Fruit fly (Drosophila melanogaster) whole organism, embryonic: ENCODE measurements around the gene CG32170.

Source experiments
- ATbp ChIP-seq: fragments of 200-800 bp; sonication (Bioruptor generic); optimal IDR thresholded peaks from 2 replicates; lab custom pipeline; 2017; ENCODE audit warnings: missing biosample characterization, mild to moderate bottlenecking, missing genetic modification characterization, missing genetic modification reagents
- Atf-2 ChIP-seq: fragments of 200-800 bp; sonication (Bioruptor generic); optimal IDR thresholded peaks from 2 replicates; lab custom pipeline; 2016; ENCODE audit warnings: missing biosample characterization, missing genetic modification characterization
- B-H2 ChIP-seq: fragments of 200-800 bp; sonication (Bioruptor generic); optimal IDR thresholded peaks from 2 replicates; lab custom pipeline; 2018; ENCODE audit warnings: missing biosample characterization, mild to moderate bottlenecking, missing genetic modification characterization
- CG10565 ChIP-seq: fragments of 200-800 bp; sonication (Bioruptor generic); optimal IDR thresholded peaks from 3 replicates; lab custom pipeline; 2016; ENCODE audit warnings: missing biosample characterization, mild to moderate bottlenecking, missing genetic modification characterization
- CG11093 ChIP-seq: fragments of 200-800 bp; sonication (Bioruptor generic); IDR thresholded peaks from 3 replicates; pipeline ENCODE4 v1.3.6; 2022; ENCODE audit warnings: missing biosample characterization, missing genetic modification characterization
- CG12104 ChIP-seq: fragments of 200-800 bp; sonication (Bioruptor generic); optimal IDR thresholded peaks from 3 replicates; lab custom pipeline; 2016; ENCODE audit warnings: missing biosample characterization, missing genetic modification characterization
- CG12659 ChIP-seq: fragments of 200-800 bp; sonication (Bioruptor generic); optimal IDR thresholded peaks from 3 replicates; lab custom pipeline; 2017; ENCODE audit warnings: mild to moderate bottlenecking, missing biosample characterization, missing genetic modification reagents, missing genetic modification characterization
- CG12769 ChIP-seq: fragments of 200-800 bp; sonication (Bioruptor generic); optimal IDR thresholded peaks from 2 replicates; lab custom pipeline; 2019; ENCODE audit warnings: missing biosample characterization, mild to moderate bottlenecking, missing genetic modification characterization, moderate library complexity
- CG16779 ChIP-seq: fragments of 200-800 bp; sonication (Bioruptor generic); IDR thresholded peaks from 2 replicates; pipeline ENCODE4 v1.3.6; 2022; ENCODE audit warnings: missing biosample characterization, missing genetic modification characterization
- CG17612 ChIP-seq: fragments of 200-800 bp; sonication (Bioruptor generic); IDR thresholded peaks from 2 replicates; pipeline ENCODE4 v1.3.6; 2022; ENCODE audit warnings: missing biosample characterization, missing genetic modification characterization
- CG17912 ChIP-seq: fragments of 200-800 bp; sonication (Bioruptor generic); optimal IDR thresholded peaks from 2 replicates; lab custom pipeline; 2018; ENCODE audit warnings: missing biosample characterization, mild to moderate bottlenecking, missing genetic modification characterization
- CG18764 ChIP-seq: fragments of 200-800 bp; sonication (Bioruptor generic); optimal IDR thresholded peaks from 3 replicates; lab custom pipeline; 2016; ENCODE audit warnings: missing biosample characterization, missing genetic modification characterization
- CG2120 ChIP-seq: fragments of 200-800 bp; sonication (Bioruptor generic); optimal IDR thresholded peaks from 3 replicates; lab custom pipeline; 2016; ENCODE audit warnings: missing biosample characterization, missing genetic modification characterization
- CG2129 ChIP-seq: fragments of 200-800 bp; sonication (Bioruptor generic); IDR thresholded peaks from 2 replicates; pipeline ENCODE4 v1.3.6; 2022; ENCODE audit warnings: missing biosample characterization, missing genetic modification characterization; ENCODE audit not compliant: partially characterized antibody
- CG30020 ChIP-seq: fragments of 200-800 bp; optimal IDR thresholded peaks from 2 replicates; lab custom pipeline; 2019; ENCODE audit warnings: missing biosample characterization, mild to moderate bottlenecking, missing genetic modification characterization, moderate library complexity
- CG3995 ChIP-seq: fragments of 200-800 bp; sonication (Bioruptor generic); optimal IDR thresholded peaks from 3 replicates; lab custom pipeline; 2016; ENCODE audit warnings: missing biosample characterization, missing genetic modification characterization
- CG4730 ChIP-seq: fragments of 200-800 bp; sonication (Bioruptor generic); IDR thresholded peaks from 2 replicates; pipeline ENCODE4 v1.3.6; 2022; ENCODE audit warnings: missing biosample characterization, missing genetic modification characterization
- CG6175 ChIP-seq: fragments of 200-800 bp; sonication (Bioruptor generic); IDR thresholded peaks from 3 replicates; pipeline ENCODE4 v1.3.6; 2022; ENCODE audit warnings: missing biosample characterization, missing genetic modification characterization
- CG7372 ChIP-seq: fragments of 200-800 bp; sonication (Bioruptor generic); IDR thresholded peaks from 2 replicates; pipeline ENCODE4 v1.3.6; 2022; ENCODE audit warnings: missing biosample characterization, missing genetic modification characterization
- CG8765 ChIP-seq: fragments of 200-800 bp; sonication (Bioruptor generic); IDR thresholded peaks from 2 replicates; pipeline ENCODE4 v1.3.6; 2022; ENCODE audit warnings: missing biosample characterization, missing genetic modification characterization
- CG8944 ChIP-seq: fragments of 200-800 bp; sonication (Bioruptor generic); optimal IDR thresholded peaks from 3 replicates; lab custom pipeline; 2016; ENCODE audit warnings: missing biosample characterization, missing genetic modification characterization
- CoRest ChIP-seq: fragments of 200-800 bp; sonication (Bioruptor generic); optimal IDR thresholded peaks from 3 replicates; lab custom pipeline; 2018; ENCODE audit warnings: missing biosample characterization, mild to moderate bottlenecking, missing genetic modification characterization, moderate library complexity
- D ChIP-seq, 2 experiments: fragments of 200-800 bp in 1 of 2; fragments of >200 bp in 1 of 2; sonication (Bioruptor generic) in 1 of 2; optimal IDR thresholded peaks; 2 replicates in 1 of 2; 3 replicates in 1 of 2; lab custom pipeline; 2017; ENCODE audit warnings: mild to moderate bottlenecking in 1 of 2, missing biosample characterization in 1 of 2, missing genetic modification characterization in 1 of 2, missing genetic modification reagents in 1 of 2
- Dek ChIP-seq: fragments of 200-800 bp; sonication (Bioruptor generic); optimal IDR thresholded peaks from 3 replicates; lab custom pipeline; 2019; ENCODE audit warnings: missing biosample characterization, mild to moderate bottlenecking, missing genetic modification characterization, moderate library complexity
- Dll ChIP-seq: fragments of 200-800 bp; sonication (Bioruptor generic); IDR thresholded peaks from 4 replicates; pipeline ENCODE4 v1.3.6; 2022; ENCODE audit warnings: missing biosample characterization, missing genetic modification characterization; ENCODE audit not compliant: partially characterized antibody
- HLHmδ ChIP-seq: fragments of 200-800 bp; sonication (Bioruptor generic); optimal IDR thresholded peaks from 2 replicates; lab custom pipeline; 2018; ENCODE audit warnings: missing biosample characterization, mild to moderate bottlenecking, missing genetic modification characterization, moderate library complexity
- HmgD ChIP-seq: fragments of 200-800 bp; sonication (Bioruptor generic); optimal IDR thresholded peaks from 3 replicates; lab custom pipeline; 2016; ENCODE audit warnings: missing biosample characterization, missing genetic modification characterization
- Hr3 ChIP-seq: fragments of 200-800 bp; sonication (Bioruptor generic); optimal IDR thresholded peaks from 3 replicates; lab custom pipeline; 2016; ENCODE audit warnings: missing biosample characterization, missing genetic modification characterization
- Hsf ChIP-seq: fragments of 200-800 bp; sonication (Bioruptor generic); optimal IDR thresholded peaks from 3 replicates; lab custom pipeline; 2016; ENCODE audit warnings: missing biosample characterization, missing genetic modification characterization
- Mad ChIP-seq: fragments of 200-800 bp; sonication (Bioruptor generic); optimal IDR thresholded peaks from 2 replicates; lab custom pipeline; 2016; ENCODE audit warnings: missing biosample characterization, missing genetic modification characterization
- NK7.1 ChIP-seq: fragments of 200-800 bp; sonication (Bioruptor generic); optimal IDR thresholded peaks from 3 replicates; lab custom pipeline; 2016; ENCODE audit warnings: missing biosample characterization, missing genetic modification characterization
- Nf-YB ChIP-seq: fragments of 200-800 bp; sonication (Bioruptor generic); optimal IDR thresholded peaks from 3 replicates; lab custom pipeline; 2019; ENCODE audit warnings: missing biosample characterization, mild to moderate bottlenecking, missing genetic modification characterization, moderate library complexity
- Ptx1 ChIP-seq: fragments of 200-800 bp; sonication (Bioruptor generic); IDR thresholded peaks from 2 replicates; pipeline ENCODE4 v1.3.6; 2022; ENCODE audit warnings: missing biosample characterization, missing genetic modification characterization
- ase ChIP-seq: fragments of 200-800 bp; sonication (Bioruptor generic); IDR thresholded peaks from 3 replicates; pipeline ENCODE4 v1.3.6; 2022; ENCODE audit warnings: missing biosample characterization, missing genetic modification characterization
- ato ChIP-seq: fragments of 200-800 bp; sonication (Bioruptor generic); IDR thresholded peaks from 2 replicates; pipeline ENCODE4 v1.3.6; 2022; ENCODE audit warnings: missing biosample characterization, missing genetic modification characterization; ENCODE audit not compliant: partially characterized antibody
- gcm2 ChIP-seq: fragments of 200-800 bp; sonication (Bioruptor generic); optimal IDR thresholded peaks from 2 replicates; lab custom pipeline; 2016; ENCODE audit warnings: missing biosample characterization, missing genetic modification characterization
- klu ChIP-seq: fragments of 200-800 bp; sonication (Bioruptor generic); IDR thresholded peaks from 2 replicates; pipeline ENCODE4 v1.3.6; 2022; ENCODE audit warnings: missing biosample characterization, missing genetic modification characterization
- lilli ChIP-seq: fragments of 200-800 bp; sonication (Bioruptor generic); optimal IDR thresholded peaks from 3 replicates; lab custom pipeline; 2016; ENCODE audit warnings: missing biosample characterization, missing genetic modification characterization
- nerfin-2 ChIP-seq: fragments of 200-800 bp; sonication (Bioruptor generic); IDR thresholded peaks from 2 replicates; pipeline ENCODE4 v1.3.6; 2022; ENCODE audit warnings: missing biosample characterization, missing genetic modification characterization; ENCODE audit not compliant: partially characterized antibody
- nom ChIP-seq: fragments of 200-800 bp; sonication (Bioruptor generic); optimal IDR thresholded peaks from 2 replicates; lab custom pipeline; 2017; ENCODE audit warnings: missing biosample characterization, missing genetic modification characterization, mild to moderate bottlenecking, moderate library complexity, missing genetic modification reagents
- org-1 ChIP-seq: fragments of 200-800 bp; sonication (Bioruptor generic); optimal IDR thresholded peaks from 2 replicates; lab custom pipeline; 2017; ENCODE audit warnings: missing biosample characterization, missing genetic modification characterization
- pnt ChIP-seq: fragments of 200-800 bp; sonication (Bioruptor generic); optimal IDR thresholded peaks from 3 replicates; lab custom pipeline; 2016; ENCODE audit warnings: missing biosample characterization, missing genetic modification characterization
- ranshi ChIP-seq: fragments of 200-800 bp; sonication (Bioruptor generic); IDR thresholded peaks from 2 replicates; pipeline ENCODE4 v1.3.6; 2022; ENCODE audit warnings: missing biosample characterization, missing genetic modification characterization
- ssp ChIP-seq: fragments of 200-800 bp; sonication (Bioruptor generic); IDR thresholded peaks from 2 replicates; pipeline ENCODE4 v1.3.6; 2022; ENCODE audit warnings: missing biosample characterization, missing genetic modification characterization
- tap ChIP-seq: fragments of 200-800 bp; optimal IDR thresholded peaks from 3 replicates; lab custom pipeline; 2019; ENCODE audit warnings: missing biosample characterization, mild to moderate bottlenecking, missing genetic modification characterization, moderate library complexity
- tll ChIP-seq, 2 experiments: fragments of 200-800 bp in 1 of 2; fragments of >200 bp in 1 of 2; sonication (Bioruptor generic) in 1 of 2; optimal IDR thresholded peaks; 2 replicates each; lab custom pipeline; 2017 to 2019; ENCODE audit warnings: missing biosample characterization in 2 of 2, missing genetic modification characterization in 2 of 2, mild to moderate bottlenecking in 1 of 2, moderate library complexity in 1 of 2
- usp ChIP-seq: fragments of >200 bp; optimal IDR thresholded peaks from 2 replicates; lab custom pipeline; 2017; ENCODE audit warnings: missing biosample characterization, missing genetic modification characterization
- wdn ChIP-seq: fragments of 200-800 bp; sonication (Bioruptor generic); IDR thresholded peaks from 2 replicates; pipeline ENCODE4 v1.3.6; 2022; ENCODE audit warnings: missing biosample characterization, missing genetic modification characterization
- yki ChIP-seq: fragments of >200 bp; optimal IDR thresholded peaks from 3 replicates; lab custom pipeline; 2018
- z ChIP-seq: fragments of 200-800 bp; sonication (Bioruptor generic); IDR thresholded peaks from 3 replicates; pipeline ENCODE4 v1.3.6; 2022; ENCODE audit warnings: missing biosample characterization, missing genetic modification characterization

The CG32170 gene

DNA sequence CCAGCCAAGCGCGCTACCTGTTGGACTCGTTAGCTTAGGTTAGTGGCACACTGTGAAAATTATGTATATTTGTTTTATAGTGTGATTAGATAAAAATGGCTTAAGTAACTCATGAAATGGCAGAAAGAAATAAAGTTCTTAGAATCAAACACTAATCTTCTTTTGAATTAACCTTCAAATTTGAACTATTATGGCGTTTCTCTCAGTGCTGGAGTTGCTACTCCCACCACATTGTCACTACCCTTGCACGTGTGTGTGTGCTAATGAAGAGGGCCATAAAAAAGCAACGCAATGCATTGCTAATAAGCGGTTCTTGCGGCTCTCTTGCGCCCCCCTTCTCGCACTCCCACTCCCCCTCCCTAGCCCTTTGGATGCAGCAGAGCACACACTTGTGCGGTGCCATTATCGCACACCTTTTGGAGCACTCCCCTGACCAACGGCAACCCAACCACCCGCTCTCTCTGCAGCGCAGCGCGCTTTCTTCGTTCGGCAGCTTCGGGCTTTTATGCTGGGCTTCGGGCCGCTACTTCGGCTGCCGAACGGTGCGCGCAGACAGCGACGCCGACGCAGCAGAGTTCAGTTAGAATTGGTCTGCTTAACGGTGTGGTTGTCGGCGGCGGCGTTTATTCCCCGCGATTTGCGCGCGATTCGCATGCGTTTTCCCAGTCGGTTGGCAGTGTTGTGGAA, 13.7 kb downstream of the CG32170 start (continued):
- no peak for TF ChIP-seq CG2129 (GFP tag; lab: Robert Waterston, UW)
- peak; percentile 96 for TF ChIP-seq ATbp (GFP tag; lab: Kevin White, UChicago)
- peak; percentile 75 for TF ChIP-seq wdn (GFP tag; lab: Robert Waterston, UW)
- TF ChIP-seq CG11093 (GFP tag; lab: Robert Waterston, UW): peak; percentile 88
- no peak for TF ChIP-seq yki (lab: Kevin White, UChicago)
- peak; percentile 73 for TF ChIP-seq CG16779 (GFP tag; lab: Robert Waterston, UW)
- peak; percentile 43 for TF ChIP-seq CG17612 (GFP tag; lab: Robert Waterston, UW)
- TF ChIP-seq CG8944 (GFP tag; lab: Kevin White, UChicago): peak; percentile 89
- TF ChIP-seq ato: 0 out of 2 replicates have a peak, but pooled peaks have one; percentile 30
- peak; percentile 93 for TF ChIP-seq ranshi
- TF ChIP-seq CG6175 (GFP tag; lab: Robert Waterston, UW): peak; percentile 63; the same call in 2 of the 3 replicates
- peak; percentile 88 for TF ChIP-seq Atf-2 (GFP tag; lab: Kevin White, UChicago)
- TF ChIP-seq pnt (GFP tag; lab: Kevin White, UChicago): peak; percentile 92
- no peak for TF ChIP-seq B-H2 (GFP tag; lab: Kevin White, UChicago)
- TF ChIP-seq org-1 (GFP tag; lab: Kevin White, UChicago): peak; percentile 86
- TF ChIP-seq ase (GFP tag; lab: Robert Waterston, UW): peak; percentile 92
- TF ChIP-seq HLHmδ (GFP tag; lab: Kevin White, UChicago): peak; percentile 1
- peak; percentile 84 for TF ChIP-seq CG4730 (GFP tag; lab: Robert Waterston, UW)
- TF ChIP-seq CG17912 (GFP tag; lab: Kevin White, UChicago): no peak
- TF ChIP-seq z (GFP tag; lab: Robert Waterston, UW): no peak
- TF ChIP-seq tap: peak; percentile 89
- TF ChIP-seq CG7372 (GFP tag; lab: Robert Waterston, UW): peak; percentile 85
- no peak for TF ChIP-seq usp
- peak; percentile 88 for TF ChIP-seq Hr3
- TF ChIP-seq CG8765 (GFP tag; lab: Robert Waterston, UW): no peak
- TF ChIP-seq Mad (GFP tag; lab: Kevin White, UChicago): peak; percentile 55
- peak; percentile 43 for TF ChIP-seq CG10565 (GFP tag; lab: Kevin White, UChicago)
- peak; percentile 90 for TF ChIP-seq Hsf
- peak; percentile 88 for TF ChIP-seq CG12659 (GFP tag; lab: Kevin White, UChicago)
- TF ChIP-seq HmgD (GFP tag; lab: Kevin White, UChicago): peak; percentile 7
- TF ChIP-seq Nf-YB: peak; percentile 69
- TF ChIP-seq NK7.1 (GFP tag; lab: Kevin White, UChicago): peak; percentile 67
- TF ChIP-seq nerfin-2 (GFP tag; lab: Robert Waterston, UW): no peak
- peak; percentile 74 for TF ChIP-seq lilli (GFP tag; lab: Kevin White, UChicago)
- TF ChIP-seq klu (GFP tag; lab: Robert Waterston, UW): peak; percentile 79
- peak; percentile 87 for TF ChIP-seq CoRest (tag; lab: Kevin White, UChicago)
- TF ChIP-seq D (optimal IDR thresholded peaks at IDR 0.05; lab: Kevin White, UChicago): no peak
- peak; percentile 94 for TF ChIP-seq D (GFP tag; optimal IDR thresholded peaks at IDR 0.05; lab: Kevin White, UChicago)
- peak; percentile 61 for TF ChIP-seq CG2120 (GFP tag; lab: Kevin White, UChicago)
- TF ChIP-seq CG30020: peak; percentile 49
- TF ChIP-seq Ptx1 (GFP tag; lab: Robert Waterston, UW): peak; percentile 94
- no peak for TF ChIP-seq nom (GFP tag; lab: Kevin White, UChicago)
- peak; percentile 77 for TF ChIP-seq gcm2 (GFP tag; lab: Kevin White, UChicago)
- no peak for TF ChIP-seq CG3995 (GFP tag; lab: Kevin White, UChicago)
- TF ChIP-seq CG12769 (tag; lab: Kevin White, UChicago): peak; percentile 66
- peak; percentile 81 for TF ChIP-seq Dek
- TF ChIP-seq ssp (GFP tag; lab: Robert Waterston, UW): peak; percentile 86
- peak; percentile 85 for TF ChIP-seq CG18764
- TF ChIP-seq Dll (GFP tag; lab: Robert Waterston, UW): no peak; the same call in 3 of the 4 replicates
- TF ChIP-seq CG12104 (GFP tag; lab: Kevin White, UChicago): peak; percentile 82
- no peak for TF ChIP-seq tll (GFP tag; optimal IDR thresholded peaks at IDR 0.05; lab: Kevin White, UChicago)
